Worm (Caenorhabditis elegans) whole organism, late embryonic: Measurements from ENCODE around the gene elt-1.
A peak's percentile ranks its signal among the peaks of the same experiment; 100 is the strongest.

Experiments
- C08G9.2 ChIP-seq: sonication (generic microtip); optimal IDR thresholded peaks from 2 replicates; lab custom pipeline; 2016; ENCODE audit warnings: mild to moderate bottlenecking, missing genetic modification characterization, moderate library complexity, missing compliant biosample characterization
- C38D4.7 ChIP-seq: fragments of 200-800 bp; sonication (Bioruptor generic); optimal IDR thresholded peaks from 2 replicates; lab custom pipeline; 2018; ENCODE audit warnings: mild to moderate bottlenecking, missing genetic modification characterization, moderate library complexity, missing compliant biosample characterization
- K09A11.1 ChIP-seq: sonication (generic microtip); optimal IDR thresholded peaks from 2 replicates; lab custom pipeline; 2017; ENCODE audit warnings: antibody characterized with exemption, mild to moderate bottlenecking, missing genetic modification characterization, missing compliant biosample characterization; ENCODE audit not compliant: insufficient read depth
- T23F11.4 ChIP-seq: fragments of 200-800 bp; sonication (Bioruptor generic); optimal IDR thresholded peaks from 2 replicates; lab custom pipeline; 2018; ENCODE audit warnings: mild to moderate bottlenecking, missing genetic modification characterization, missing compliant biosample characterization
- ceh-30 ChIP-seq: fragments of 150-350 bp; optimal IDR thresholded peaks from 2 replicates; lab custom pipeline; 2014; ENCODE audit warnings: missing biosample characterization, missing genetic modification characterization
- ceh-31 ChIP-seq: sonication (generic microtip); optimal IDR thresholded peaks from 2 replicates; lab custom pipeline; 2016; ENCODE audit warnings: missing genetic modification characterization, missing compliant biosample characterization
- ceh-34 ChIP-seq: sonication (generic microtip); optimal IDR thresholded peaks from 2 replicates; lab custom pipeline; 2016; ENCODE audit warnings: mild to moderate bottlenecking, missing genetic modification characterization, missing compliant biosample characterization
- ceh-48 ChIP-seq: sonication (generic microtip); optimal IDR thresholded peaks from 2 replicates; lab custom pipeline; 2016; ENCODE audit warnings: missing genetic modification characterization, inconsistent platforms, missing compliant biosample characterization
- ceh-9 ChIP-seq: sonication (generic microtip); optimal IDR thresholded peaks from 2 replicates; lab custom pipeline; 2016; ENCODE audit warnings: mild to moderate bottlenecking, missing genetic modification characterization, inconsistent platforms, missing compliant biosample characterization
- elt-2 ChIP-seq: sonication (generic microtip); optimal IDR thresholded peaks from 2 replicates; lab custom pipeline; 2016; ENCODE audit warnings: missing genetic modification reagents, missing genetic modification characterization, missing compliant biosample characterization
- hlh-13 ChIP-seq: fragments of 200-800 bp; sonication (Bioruptor generic); optimal IDR thresholded peaks from 2 replicates; lab custom pipeline; 2018; ENCODE audit warnings: mild to moderate bottlenecking, missing genetic modification characterization, missing compliant biosample characterization
- hlh-30 ChIP-seq: sonication (generic microtip); optimal IDR thresholded peaks from 2 replicates; lab custom pipeline; 2017; ENCODE audit warnings: antibody characterized with exemption, missing genetic modification characterization, missing compliant biosample characterization; ENCODE audit not compliant: insufficient read depth
- hlh-6 ChIP-seq: sonication (generic microtip); optimal IDR thresholded peaks from 2 replicates; lab custom pipeline; 2016; ENCODE audit warnings: missing genotype, missing genetic modification characterization, missing compliant biosample characterization
- nfya-1 ChIP-seq: sonication (generic microtip); optimal IDR thresholded peaks from 2 replicates; lab custom pipeline; 2017; ENCODE audit warnings: missing genetic modification characterization, mild to moderate bottlenecking, missing compliant biosample characterization, antibody characterized with exemption, moderate library complexity
- pag-3 ChIP-seq: sonication (generic microtip); optimal IDR thresholded peaks from 2 replicates; lab custom pipeline; 2016; ENCODE audit warnings: missing compliant biosample characterization, missing genetic modification characterization, borderline replicate concordance
- pha-2 ChIP-seq: sonication (generic microtip); optimal IDR thresholded peaks from 2 replicates; lab custom pipeline; 2017; ENCODE audit warnings: mild to moderate bottlenecking, missing genetic modification characterization, missing compliant biosample characterization
- pros-1 ChIP-seq: fragments of 150-350 bp; optimal IDR thresholded peaks from 2 replicates; lab custom pipeline; 2014; ENCODE audit warnings: missing biosample characterization, missing genetic modification reagents, missing genetic modification characterization
- ref-2 ChIP-seq: sonication (generic microtip); optimal IDR thresholded peaks from 2 replicates; lab custom pipeline; 2016; ENCODE audit warnings: missing genetic modification characterization, missing compliant biosample characterization
- tbx-2 ChIP-seq: sonication (generic microtip); optimal IDR thresholded peaks from 2 replicates; lab custom pipeline; 2016; ENCODE audit warnings: missing genetic modification characterization, missing compliant biosample characterization

elt-1 gene

DNA sequence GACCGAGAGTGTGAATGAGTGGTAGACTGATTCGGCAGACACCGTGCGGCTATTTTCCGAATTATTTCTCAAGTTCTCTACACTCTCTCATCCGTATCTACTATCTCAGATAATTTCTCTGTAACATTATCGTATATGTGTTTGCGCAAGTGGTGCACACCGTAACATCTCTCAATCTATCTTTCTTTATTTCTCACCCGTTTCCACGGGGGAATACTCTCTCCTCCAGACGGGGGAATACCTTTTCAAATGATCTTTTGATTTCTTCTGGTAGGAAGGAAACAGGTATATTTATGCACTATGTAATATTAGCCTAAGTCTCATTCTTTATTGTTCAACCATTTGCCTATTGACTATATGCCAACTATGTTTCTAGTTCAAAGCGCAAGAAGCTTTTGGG, 52.3 kb downstream of the elt-1 start:
- no peak for TF ChIP-seq ceh-9
- no peak for TF ChIP-seq hlh-6 (tag; lab: Kevin White, UChicago)
- no peak for TF ChIP-seq pros-1
- TF ChIP-seq elt-2 (tag; lab: Kevin White, UChicago), result peak; percentile 19
- TF ChIP-seq ceh-31, result no peak
- TF ChIP-seq C38D4.7 (GFP tag; lab: Kevin White, UChicago), result no peak
- TF ChIP-seq C08G9.2 (tag; lab: Kevin White, UChicago), result no peak
- no peak for TF ChIP-seq pha-2 (tag; lab: Kevin White, UChicago)
- TF ChIP-seq tbx-2 (tag; lab: Kevin White, UChicago), result peak; percentile 45
- TF ChIP-seq T23F11.4 (GFP tag; lab: Kevin White, UChicago), result no peak
- peak; percentile 8 for TF ChIP-seq ceh-30 (tag; lab: Kevin White, UChicago)
- no peak for TF ChIP-seq ref-2 (tag; lab: Kevin White, UChicago)
- TF ChIP-seq hlh-13 (GFP tag; lab: Kevin White, UChicago), result no peak
- TF ChIP-seq pag-3 (tag; lab: Kevin White, UChicago), result no peak
- no peak for TF ChIP-seq K09A11.1
- peak; percentile 25 for TF ChIP-seq nfya-1 (tag; lab: Kevin White, UChicago)
- peak; percentile 38 for TF ChIP-seq ceh-34 (tag; lab: Kevin White, UChicago)

DNA sequence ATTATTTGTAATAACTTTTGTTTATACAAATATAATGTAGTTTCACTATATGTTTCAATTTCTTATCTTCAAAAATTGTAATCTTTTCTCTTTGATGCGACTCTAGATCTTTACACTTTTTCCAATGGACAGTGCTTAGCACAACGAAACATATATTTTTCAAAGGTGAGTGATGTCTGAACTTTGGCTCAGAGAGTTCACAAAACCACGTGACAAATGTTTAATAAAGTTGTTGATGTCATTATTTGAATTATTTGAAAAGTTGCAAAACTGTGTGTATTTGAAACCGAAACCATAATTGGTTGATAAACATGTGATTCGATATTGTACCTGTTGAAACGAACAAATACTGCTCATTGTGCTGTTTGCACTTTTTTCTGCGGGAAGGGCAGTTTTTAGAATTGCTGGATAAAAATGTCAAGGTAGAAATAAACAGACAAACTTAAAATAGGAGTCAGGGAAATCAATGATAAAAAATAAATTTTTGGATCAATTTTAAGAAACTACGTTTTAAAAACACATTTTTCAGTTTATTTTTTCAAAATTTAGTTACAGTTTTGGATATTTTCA, 53.4 kb downstream of the elt-1 start:
- TF ChIP-seq ceh-48 (tag; lab: Kevin White, UChicago), result no peak
- TF ChIP-seq hlh-30 (tag; lab: Kevin White, UChicago), result peak; percentile 7
